Worm (Caenorhabditis elegans) whole organism, L4/young adult: ENCODE data around the gene Y55F3C.17.

Experiments used
- W03F9.2 ChIP-seq: fragments of 150-350 bp; optimal IDR thresholded peaks from 2 replicates; lab custom pipeline; 2014; ENCODE audit warnings: missing biosample characterization, missing genetic modification characterization
- him-1 ChIP-seq: sonication (generic microtip); optimal IDR thresholded peaks from 2 replicates; lab custom pipeline; 2016; ENCODE audit warnings: missing genotype, missing genetic modification reagents, missing genetic modification characterization, missing compliant biosample characterization

DNA sequence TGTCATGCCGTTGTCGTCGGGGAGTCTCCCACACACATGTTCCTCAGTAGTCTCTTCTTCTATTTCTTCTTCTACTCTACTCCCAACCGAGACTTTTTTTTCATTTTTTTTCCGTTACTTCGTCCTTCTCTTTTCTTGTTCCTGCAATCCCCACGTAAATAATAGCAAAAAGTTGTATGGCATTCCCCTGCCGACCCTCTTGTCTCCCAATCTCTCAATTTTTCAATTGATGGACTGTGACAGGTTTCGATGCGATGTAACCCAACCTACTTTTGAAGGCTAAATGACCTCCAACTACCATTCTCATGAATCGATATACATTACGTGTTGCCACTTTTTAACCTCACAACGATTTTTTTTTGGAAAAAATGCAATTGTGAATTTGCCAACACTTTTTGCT is 34.1 kb downstream of the Y55F3C.17 start:
- no peak for TF ChIP-seq him-1
- no peak for TF ChIP-seq W03F9.2 (tag; lab: Kevin White, UChicago)
